Worm (Caenorhabditis elegans) whole organism, L1 larva: ENCODE data around the gene ssq-1.

Experiments used
- C04F5.9 ChIP-seq: sonication (generic microtip); optimal IDR thresholded peaks from 2 replicates; lab custom pipeline; 2016; ENCODE audit warnings: missing genetic modification characterization, missing compliant biosample characterization
- C34B4.2 ChIP-seq: sonication (generic microtip); optimal IDR thresholded peaks from 2 replicates; lab custom pipeline; 2017; ENCODE audit warnings: mild to moderate bottlenecking, missing genetic modification characterization, missing compliant biosample characterization
- F16B12.6 ChIP-seq: fragments of 150-350 bp; optimal IDR thresholded peaks from 2 replicates; lab custom pipeline; 2014; ENCODE audit warnings: missing biosample characterization, missing genetic modification characterization
- aha-1 ChIP-seq: fragments of 150-350 bp; optimal IDR thresholded peaks from 2 replicates; lab custom pipeline; 2014; ENCODE audit warnings: missing biosample characterization, missing genetic modification characterization
- ama-1 ChIP-seq: fragments of 150-350 bp; optimal IDR thresholded peaks from 2 replicates; lab custom pipeline; 2014
- ceh-63 ChIP-seq: fragments of 200-800 bp; sonication (Bioruptor generic); optimal IDR thresholded peaks from 2 replicates; lab custom pipeline; 2018; ENCODE audit warnings: mild to moderate bottlenecking, missing genetic modification characterization, missing compliant biosample characterization
- ceh-8 ChIP-seq: fragments of 200-800 bp; sonication (Bioruptor generic); optimal IDR thresholded peaks from 2 replicates; lab custom pipeline; 2018; ENCODE audit warnings: mild to moderate bottlenecking, missing genetic modification characterization, moderate library complexity, missing compliant biosample characterization
- ceh-82 ChIP-seq, 3 experiments: fragments of 150-350 bp in 1 of 3; sonication (generic microtip) in 2 of 3; optimal IDR thresholded peaks; 2 replicates each; lab custom pipeline; 2014 to 2017; ENCODE audit warnings: missing biosample characterization in 3 of 3, missing genetic modification characterization in 3 of 3
- ceh-88 ChIP-seq: fragments of 200-800 bp; sonication (Bioruptor generic); IDR thresholded peaks from 2 replicates; pipeline ENCODE4 v1.3.6; 2022; ENCODE audit warnings: missing genetic modification characterization, missing compliant biosample characterization
- ces-1 ChIP-seq: fragments of 150-350 bp; optimal IDR thresholded peaks from 2 replicates; lab custom pipeline; 2014; ENCODE audit warnings: missing biosample characterization, missing genetic modification reagents, missing genetic modification characterization
- dpl-1 ChIP-seq, 3 experiments: fragments of 150-350 bp in 2 of 3; sonication (generic microtip) in 1 of 3; optimal IDR thresholded peaks; 2 replicates each; lab custom pipeline; 2014 to 2017; ENCODE audit warnings: missing biosample characterization in 3 of 3, missing genetic modification characterization in 3 of 3, missing genetic modification reagents in 3 of 3
- dsc-1 ChIP-seq: sonication (generic microtip); optimal IDR thresholded peaks from 2 replicates; lab custom pipeline; 2016; ENCODE audit warnings: mild to moderate bottlenecking, missing genetic modification characterization, missing compliant biosample characterization
- efl-1 ChIP-seq, 4 experiments: fragments of 150-350 bp; optimal IDR thresholded peaks in 3 of 4; peaks in 1 of 4; 1 replicate in 1 of 4; 2 replicates in 3 of 4; lab custom pipeline; 2014; ENCODE audit warnings: missing biosample characterization in 2 of 4, missing genetic modification characterization in 2 of 4, missing genetic modification reagents in 2 of 4
- efl-3 ChIP-seq: fragments of 200-800 bp; sonication (Bioruptor generic); optimal IDR thresholded peaks from 2 replicates; lab custom pipeline; 2018; ENCODE audit warnings: mild to moderate bottlenecking, missing genetic modification characterization, missing compliant biosample characterization
- egl-27 ChIP-seq, 2 experiments: fragments of 150-350 bp in 1 of 2; sonication (generic microtip); optimal IDR thresholded peaks; 3 replicates each; lab custom pipeline; 2017 to 2018; ENCODE audit warnings: missing biosample characterization in 2 of 2, missing genetic modification characterization in 2 of 2, missing genetic modification reagents in 2 of 2
- elt-2 ChIP-seq: sonication (generic microtip); optimal IDR thresholded peaks from 2 replicates; lab custom pipeline; 2016; ENCODE audit warnings: missing genetic modification characterization, mild to moderate bottlenecking, inconsistent platforms, missing compliant biosample characterization, missing genetic modification reagents
- elt-3 ChIP-seq, 6 experiments: fragments of 150-350 bp in 1 of 6; sonication (generic microtip); optimal IDR thresholded peaks; 2 replicates each; lab custom pipeline; 2017 to 2018; ENCODE audit warnings: missing biosample characterization in 6 of 6, missing genetic modification characterization in 6 of 6, inconsistent platforms in 1 of 6
- ets-5 ChIP-seq: fragments of 200-800 bp; sonication (Bioruptor generic); IDR thresholded peaks from 2 replicates; pipeline ENCODE4 v1.3.6; 2022; ENCODE audit warnings: missing genetic modification characterization, missing compliant biosample characterization
- fkh-10 ChIP-seq: sonication (generic microtip); optimal IDR thresholded peaks from 2 replicates; lab custom pipeline; 2017; ENCODE audit warnings: missing biosample characterization, missing genetic modification reagents, missing genetic modification characterization
- fkh-4 ChIP-seq: sonication (generic microtip); optimal IDR thresholded peaks from 2 replicates; lab custom pipeline; 2016; ENCODE audit warnings: missing compliant biosample characterization, missing genetic modification characterization, borderline replicate concordance
- fkh-8 ChIP-seq: sonication (generic microtip); optimal IDR thresholded peaks from 2 replicates; lab custom pipeline; 2016; ENCODE audit warnings: mild to moderate bottlenecking, missing genetic modification characterization, missing compliant biosample characterization
- hlh-17 ChIP-seq: fragments of 200-800 bp; sonication (Bioruptor generic); optimal IDR thresholded peaks from 2 replicates; lab custom pipeline; 2018; ENCODE audit warnings: missing genetic modification characterization, mild to moderate bottlenecking, missing compliant biosample characterization, moderate library complexity, borderline replicate concordance
- irx-1 ChIP-seq: sonication (generic microtip); optimal IDR thresholded peaks from 2 replicates; lab custom pipeline; 2016; ENCODE audit warnings: missing genetic modification characterization, missing compliant biosample characterization
- isw-1 ChIP-seq: fragments of 200-800 bp; sonication (Bioruptor generic); IDR thresholded peaks from 2 replicates; pipeline ENCODE4 v1.3.6; 2022; ENCODE audit warnings: missing genetic modification characterization, missing compliant biosample characterization
- jun-1 ChIP-seq: fragments of 150-350 bp; optimal IDR thresholded peaks from 2 replicates; lab custom pipeline; 2014; ENCODE audit warnings: missing biosample characterization, missing genetic modification reagents, missing genetic modification characterization
- lin-13 ChIP-seq: fragments of 150-350 bp; optimal IDR thresholded peaks from 2 replicates; lab custom pipeline; 2014; ENCODE audit warnings: missing biosample characterization, missing genetic modification reagents, missing genetic modification characterization
- lin-14 ChIP-seq: fragments of 200-800 bp; sonication (Bioruptor generic); optimal IDR thresholded peaks from 2 replicates; lab custom pipeline; 2018; ENCODE audit warnings: mild to moderate bottlenecking, missing genetic modification characterization, moderate library complexity, missing compliant biosample characterization
- lin-15B ChIP-seq: fragments of 150-350 bp; sonication (generic microtip); optimal IDR thresholded peaks from 3 replicates; lab custom pipeline; 2014; ENCODE audit warnings: missing biosample characterization, missing genetic modification characterization
- lin-39 ChIP-seq: fragments of 150-350 bp; optimal IDR thresholded peaks from 2 replicates; lab custom pipeline; 2014; ENCODE audit warnings: missing biosample characterization, missing genetic modification reagents, missing genetic modification characterization
- lsy-2 ChIP-seq, 2 experiments: fragments of 150-350 bp; optimal IDR thresholded peaks; 2 replicates each; lab custom pipeline; 2014; ENCODE audit warnings: missing biosample characterization in 2 of 2, missing genetic modification characterization in 2 of 2
- mdl-1 ChIP-seq, 2 experiments: fragments of 150-350 bp; optimal IDR thresholded peaks; 2 replicates each; lab custom pipeline; 2014 to 2017; ENCODE audit warnings: missing biosample characterization in 2 of 2, missing genetic modification characterization in 2 of 2, inconsistent platforms in 1 of 2
- nhr-12 ChIP-seq: sonication (generic microtip); optimal IDR thresholded peaks from 2 replicates; lab custom pipeline; 2017; ENCODE audit warnings: missing biosample characterization, missing genetic modification characterization
- nhr-19 ChIP-seq: fragments of 200-800 bp; sonication (Bioruptor generic); conservative IDR thresholded peaks from 2 replicates; pipeline ENCODE4 v1.3.6; 2022; ENCODE audit warnings: missing genetic modification characterization, missing compliant biosample characterization
- nhr-20 ChIP-seq: sonication (generic microtip); optimal IDR thresholded peaks from 2 replicates; lab custom pipeline; 2016; ENCODE audit warnings: mild to moderate bottlenecking, missing genetic modification characterization, missing compliant biosample characterization
- nhr-237 ChIP-seq: fragments of 150-350 bp; optimal IDR thresholded peaks from 2 replicates; lab custom pipeline; 2014; ENCODE audit warnings: missing biosample characterization, missing genetic modification characterization
- nhr-47 ChIP-seq: sonication (generic microtip); optimal IDR thresholded peaks from 2 replicates; lab custom pipeline; 2016; ENCODE audit warnings: mild to moderate bottlenecking, missing genetic modification characterization, moderate library complexity, missing compliant biosample characterization
- nhr-76 ChIP-seq: sonication (generic microtip); optimal IDR thresholded peaks from 2 replicates; lab custom pipeline; 2017; ENCODE audit warnings: missing biosample characterization, missing genetic modification characterization
- nhr-84 ChIP-seq: sonication (generic microtip); optimal IDR thresholded peaks from 2 replicates; lab custom pipeline; 2017; ENCODE audit warnings: missing biosample characterization, missing genetic modification characterization
- nhr-85 ChIP-seq: sonication (generic microtip); peaks from one replicate; lab custom pipeline; 2016; ENCODE audit warnings: missing genetic modification characterization, inconsistent platforms, missing compliant biosample characterization
- pag-3 ChIP-seq: sonication (generic microtip); optimal IDR thresholded peaks from 2 replicates; lab custom pipeline; 2017; ENCODE audit warnings: missing genetic modification characterization, mild to moderate bottlenecking, missing compliant biosample characterization, antibody characterized with exemption, borderline replicate concordance; ENCODE audit not compliant: insufficient read depth
- pqm-1 ChIP-seq: sonication (generic microtip); optimal IDR thresholded peaks from 3 replicates; lab custom pipeline; 2017; ENCODE audit warnings: missing biosample characterization, missing genetic modification characterization
- rnt-1 ChIP-seq: sonication (generic microtip); optimal IDR thresholded peaks from 2 replicates; lab custom pipeline; 2016; ENCODE audit warnings: mild to moderate bottlenecking, missing genetic modification characterization, moderate library complexity, missing compliant biosample characterization
- skn-1 ChIP-seq: fragments of 150-350 bp; optimal IDR thresholded peaks from 2 replicates; lab custom pipeline; 2014; ENCODE audit warnings: missing biosample characterization, missing genetic modification characterization
- sox-4 ChIP-seq: sonication (generic microtip); optimal IDR thresholded peaks from 2 replicates; lab custom pipeline; 2016; ENCODE audit warnings: missing genetic modification characterization, missing compliant biosample characterization
- sptf-1 ChIP-seq: fragments of 150-350 bp; optimal IDR thresholded peaks from 2 replicates; lab custom pipeline; 2014; ENCODE audit warnings: missing biosample characterization, missing genetic modification characterization
- swsn-7 ChIP-seq: sonication (generic microtip); optimal IDR thresholded peaks from 2 replicates; lab custom pipeline; 2016; ENCODE audit warnings: missing genetic modification characterization, missing compliant biosample characterization
- tbx-2 ChIP-seq: sonication (generic microtip); optimal IDR thresholded peaks from 2 replicates; lab custom pipeline; 2016; ENCODE audit warnings: missing genetic modification characterization, missing compliant biosample characterization
- unc-130 ChIP-seq: fragments of 150-350 bp; optimal IDR thresholded peaks from 2 replicates; lab custom pipeline; 2017; ENCODE audit warnings: missing biosample characterization, missing genetic modification characterization, inconsistent platforms
- unc-86 ChIP-seq: sonication (generic microtip); optimal IDR thresholded peaks from 2 replicates; lab custom pipeline; 2016; ENCODE audit warnings: missing genetic modification characterization, missing compliant biosample characterization
- unc-98 ChIP-seq: fragments of 200-800 bp; sonication (Bioruptor generic); IDR thresholded peaks from 2 replicates; pipeline ENCODE4 v1.3.6; 2022; ENCODE audit warnings: missing genetic modification characterization, missing compliant biosample characterization
- vab-15 ChIP-seq: sonication (generic microtip); optimal IDR thresholded peaks from 2 replicates; lab custom pipeline; 2017; ENCODE audit warnings: missing genotype, mild to moderate bottlenecking, missing genetic modification characterization, missing compliant biosample characterization
- zag-1 ChIP-seq: fragments of 150-350 bp; optimal IDR thresholded peaks from 2 replicates; lab custom pipeline; 2014; ENCODE audit warnings: missing biosample characterization, missing genetic modification characterization
- ztf-4 ChIP-seq: fragments of 150-350 bp; optimal IDR thresholded peaks from 2 replicates; lab custom pipeline; 2014; ENCODE audit warnings: missing biosample characterization, missing genetic modification characterization

ssq-1 gene

DNA sequence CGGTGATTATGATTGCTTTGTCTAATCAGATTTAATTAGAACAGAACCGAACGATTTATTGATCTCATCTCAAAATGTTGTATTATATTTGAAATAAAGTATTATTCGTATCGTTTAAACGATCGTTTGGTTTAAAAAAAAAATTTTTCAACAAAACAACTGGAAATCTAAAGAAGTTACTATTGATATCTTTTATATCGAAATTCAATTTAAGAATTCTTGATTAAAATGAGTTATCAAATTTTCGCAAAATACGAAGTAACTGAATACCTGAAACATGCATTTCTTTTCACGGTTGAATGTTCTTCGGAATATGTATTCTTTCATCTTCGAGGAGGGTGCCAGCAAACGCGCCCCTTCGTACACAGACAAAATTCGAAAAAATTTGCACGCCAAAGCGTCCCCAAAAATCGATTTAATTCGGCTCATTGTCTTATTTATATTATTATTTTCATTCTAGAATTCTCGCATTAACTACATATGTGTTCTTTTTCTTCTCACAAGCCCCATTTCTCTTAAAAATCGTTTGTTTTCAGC, 5.7 kb downstream of the ssq-1 start, which contains the start of gene npp-1:
TSS of gene npp-1 (plus strand) at position 537 of the 537 bp plus-strand sequence.
- TF ChIP-seq pqm-1 (tag; lab: Kevin White, UChicago) (no peak), ztf-4 (tag; lab: Kevin White, UChicago) (no peak), swsn-7 (tag; lab: Kevin White, UChicago) (no peak), egl-27 (tag; optimal IDR thresholded peaks at IDR 0.05; lab: Kevin White, UChicago) (no peak), nhr-19 (no peak), unc-98 (GFP tag; lab: Robert Waterston, UW) (no peak), fkh-4 (no peak), fkh-10 (GFP tag; lab: Kevin White, UChicago) (no peak), zag-1 (tag; lab: Kevin White, UChicago) (no peak), efl-3 (GFP tag; lab: Kevin White, UChicago) (no peak), nhr-47 (tag; lab: Kevin White, UChicago) (no peak), sox-4 (tag; lab: Kevin White, UChicago) (no peak), nhr-84 (no peak), F16B12.6 (tag; lab: Kevin White, UChicago) (peak; percentile 9), dsc-1 (tag; lab: Kevin White, UChicago) (no peak), mdl-1 (tag; optimal IDR thresholded peaks at IDR 0.05; lab: Kevin White, UChicago) (no peak), nhr-12 (no peak), lin-15B (tag; lab: Kevin White, UChicago) (peak; percentile 37), ama-1 (lab: Kevin White, UChicago) (no peak), sptf-1 (tag; lab: Kevin White, UChicago) (no peak), ets-5 (GFP tag; lab: Robert Waterston, UW) (no peak), lin-13 (GFP tag; lab: Kevin White, UChicago) (peak; percentile 35), nhr-237 (tag; lab: Kevin White, UChicago) (no peak), elt-3 (tag; optimal IDR thresholded peaks at IDR 0.05; lab: Kevin White, UChicago) (peak in 1 of 6 experiments; percentile 24), irx-1 (tag; lab: Kevin White, UChicago) (no peak), tbx-2 (no peak), elt-2 (no peak), nhr-76 (tag; lab: Kevin White, UChicago) (no peak), skn-1 (tag; lab: Kevin White, UChicago) (no peak), efl-1 (optimal IDR thresholded peaks at IDR 0.05; lab: Kevin White, UChicago) (peak; percentile 62 to 72), efl-1 (GFP tag; optimal IDR thresholded peaks at IDR 0.05 in 1 of 2; lab: Kevin White, UChicago) (peak; percentile 56 to 90), ceh-88 (GFP tag; lab: Robert Waterston, UW) (no peak), isw-1 (GFP tag; lab: Robert Waterston, UW) (peak; percentile 10; the same call in 1 of the 2 replicates), ceh-8 (GFP tag; lab: Kevin White, UChicago) (no peak), vab-15 (tag; lab: Kevin White, UChicago) (no peak), lsy-2 (tag; optimal IDR thresholded peaks at IDR 0.05; lab: Kevin White, UChicago) (peak in 1 of 2 experiments; percentile 70), C34B4.2 (no peak), C04F5.9 (no peak), ceh-63 (no peak), jun-1 (tag; lab: Kevin White, UChicago) (no peak), dpl-1 (GFP tag; optimal IDR thresholded peaks at IDR 0.05; lab: Kevin White, UChicago) (peak; percentile 49 to 69 (median 49)), nhr-85 (tag; lab: Kevin White, UChicago) (no peak), ceh-82 (tag; optimal IDR thresholded peaks at IDR 0.05; lab: Kevin White, UChicago) (peak in 1 of 3 experiments; percentile 20), ces-1 (GFP tag; lab: Kevin White, UChicago) (no peak), fkh-8 (tag; lab: Kevin White, UChicago) (no peak), lin-39 (tag; lab: Kevin White, UChicago) (no peak), unc-86 (tag; lab: Kevin White, UChicago) (no peak), lin-14 (GFP tag; lab: Kevin White, UChicago) (no peak), hlh-17 (GFP tag; lab: Kevin White, UChicago) (no peak), unc-130 (tag; lab: Kevin White, UChicago) (no peak), rnt-1 (tag; lab: Kevin White, UChicago) (peak; percentile 43), nhr-20 (peak; percentile 37), aha-1 (tag; lab: Kevin White, UChicago) (no peak), pag-3 (tag; lab: Kevin White, UChicago) (no peak)
